Worm (Caenorhabditis elegans) whole organism, early embryonic: ENCODE measurements around the gene clec-171.
A peak's percentile ranks its signal among the peaks of the same experiment; 100 is the strongest.

Source experiments
- B0310.2 ChIP-seq: sonication (generic microtip); optimal IDR thresholded peaks from 2 replicates; lab custom pipeline; 2016; ENCODE audit warnings: mild to moderate bottlenecking, missing genetic modification characterization, missing compliant biosample characterization
- F13C5.2 ChIP-seq: sonication (generic microtip); optimal IDR thresholded peaks from 2 replicates; lab custom pipeline; 2017; ENCODE audit warnings: mild to moderate bottlenecking, missing genetic modification characterization, inconsistent platforms, missing compliant biosample characterization
- aly-1 ChIP-seq: sonication (generic microtip); optimal IDR thresholded peaks from 2 replicates; lab custom pipeline; 2016; ENCODE audit warnings: missing genetic modification characterization, missing compliant biosample characterization
- ama-1 ChIP-seq: fragments of 150-350 bp; optimal IDR thresholded peaks from 2 replicates; lab custom pipeline; 2014
- ceh-13 ChIP-seq: fragments of 200-800 bp; sonication (Bioruptor generic); optimal IDR thresholded peaks from 2 replicates; lab custom pipeline; 2018; ENCODE audit warnings: mild to moderate bottlenecking, missing genetic modification characterization, missing compliant biosample characterization
- ceh-36 ChIP-seq: sonication (generic microtip); optimal IDR thresholded peaks from 2 replicates; lab custom pipeline; 2016; ENCODE audit warnings: missing genetic modification characterization, inconsistent platforms, missing compliant biosample characterization
- ets-7 ChIP-seq: sonication (generic microtip); optimal IDR thresholded peaks from 2 replicates; lab custom pipeline; 2016; ENCODE audit warnings: missing genotype, missing genetic modification characterization, missing compliant biosample characterization
- flt-1 ChIP-seq: fragments of 200-800 bp; sonication (Bioruptor generic); IDR thresholded peaks from 2 replicates; pipeline ENCODE4 v1.3.6; 2022; ENCODE audit warnings: missing genetic modification characterization, missing compliant biosample characterization
- hmbx-1 ChIP-seq: sonication (generic microtip); optimal IDR thresholded peaks from 2 replicates; lab custom pipeline; 2016; ENCODE audit warnings: mild to moderate bottlenecking, missing genetic modification characterization, missing compliant biosample characterization
- hmg-4 ChIP-seq: fragments of 200-800 bp; sonication (Bioruptor generic); optimal IDR thresholded peaks from 2 replicates; lab custom pipeline; 2018; ENCODE audit warnings: mild to moderate bottlenecking, missing genetic modification characterization, missing compliant biosample characterization
- hnd-1 ChIP-seq: sonication (generic microtip); optimal IDR thresholded peaks from 2 replicates; lab custom pipeline; 2016; ENCODE audit warnings: missing genetic modification characterization, missing compliant biosample characterization
- pes-1 ChIP-seq: fragments of 200-800 bp; sonication (Bioruptor generic); IDR thresholded peaks from 2 replicates; pipeline ENCODE4 v1.3.6; 2022; ENCODE audit warnings: missing genetic modification reagents, missing genetic modification characterization, missing compliant biosample characterization
- scrt-1 ChIP-seq: fragments of 200-800 bp; sonication (Bioruptor generic); IDR thresholded peaks from 2 replicates; pipeline ENCODE4 v1.3.6; 2022; ENCODE audit warnings: missing genetic modification characterization, missing compliant biosample characterization
- sea-1 ChIP-seq: fragments of 200-800 bp; sonication (Bioruptor generic); conservative IDR thresholded peaks from 2 replicates; pipeline ENCODE4 v1.3.6; 2022; ENCODE audit warnings: missing genetic modification characterization, missing compliant biosample characterization
- tbx-11 ChIP-seq: fragments of 200-800 bp; sonication (Bioruptor generic); IDR thresholded peaks from 2 replicates; pipeline ENCODE4 v1.3.6; 2022; ENCODE audit warnings: missing genetic modification characterization, missing compliant biosample characterization
- tbx-37 ChIP-seq: fragments of 200-800 bp; sonication (Bioruptor generic); conservative IDR thresholded peaks from 2 replicates; pipeline ENCODE4 v1.3.6; 2022; ENCODE audit warnings: missing genetic modification reagents, missing genetic modification characterization, missing compliant biosample characterization
- tra-4 ChIP-seq: sonication (generic microtip); optimal IDR thresholded peaks from 2 replicates; lab custom pipeline; 2017; ENCODE audit warnings: missing genetic modification characterization, missing compliant biosample characterization

clec-171 gene

DNA sequence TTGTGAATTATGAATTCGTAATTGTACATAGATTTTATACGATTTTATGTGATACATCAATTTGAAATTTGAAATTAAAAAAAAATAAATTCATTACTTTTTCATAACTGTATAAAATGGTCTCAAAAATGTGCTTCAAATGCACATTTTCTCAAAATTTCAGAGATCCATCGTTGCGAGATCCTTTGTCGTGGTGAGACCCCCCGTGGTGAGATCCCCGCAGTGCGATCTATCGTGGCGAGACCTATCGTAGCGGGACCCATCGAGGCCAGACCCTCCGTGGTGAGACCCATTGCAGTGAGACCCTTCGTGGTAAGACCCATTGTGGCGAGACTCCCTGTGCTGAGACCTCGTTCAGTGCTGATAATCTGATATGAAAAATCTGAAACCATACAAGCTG lies 32.2 kb upstream of the clec-171 start:
- TF ChIP-seq ceh-13 (no peak), tbx-11 (no peak)

DNA sequence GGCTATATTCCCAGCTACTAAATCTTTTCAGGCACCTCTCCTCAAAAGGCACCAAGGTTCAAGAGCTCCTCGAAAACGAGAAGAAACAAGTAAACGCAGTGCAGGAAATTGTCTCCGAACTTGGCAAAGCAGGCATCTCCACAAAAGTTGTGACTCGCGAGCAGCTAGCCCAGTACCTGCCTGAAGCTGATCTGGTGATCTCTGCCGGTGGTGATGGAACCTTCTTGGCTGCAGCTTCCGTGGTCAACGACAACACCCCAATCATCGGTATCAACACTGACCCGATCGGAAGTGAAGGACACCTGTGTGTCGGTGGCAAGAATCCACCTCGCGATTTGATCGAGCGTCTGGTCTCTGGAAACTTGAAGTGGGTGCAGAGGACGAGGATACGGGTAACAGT lies 31.0 kb upstream of the clec-171 start:
- TF ChIP-seq sea-1 (GFP tag; lab: Robert Waterston, UW), result no peak
- TF ChIP-seq flt-1 (GFP tag; lab: Robert Waterston, UW), result no peak
- TF ChIP-seq F13C5.2 (tag; lab: Kevin White, UChicago), result no peak
- no peak for TF ChIP-seq hmg-4
- no peak for TF ChIP-seq ets-7 (tag; lab: Kevin White, UChicago)
- TF ChIP-seq aly-1 (tag; lab: Kevin White, UChicago), result no peak
- TF ChIP-seq hnd-1 (tag; lab: Kevin White, UChicago), result no peak
- TF ChIP-seq ama-1, result no peak
- no peak for TF ChIP-seq tbx-11

DNA sequence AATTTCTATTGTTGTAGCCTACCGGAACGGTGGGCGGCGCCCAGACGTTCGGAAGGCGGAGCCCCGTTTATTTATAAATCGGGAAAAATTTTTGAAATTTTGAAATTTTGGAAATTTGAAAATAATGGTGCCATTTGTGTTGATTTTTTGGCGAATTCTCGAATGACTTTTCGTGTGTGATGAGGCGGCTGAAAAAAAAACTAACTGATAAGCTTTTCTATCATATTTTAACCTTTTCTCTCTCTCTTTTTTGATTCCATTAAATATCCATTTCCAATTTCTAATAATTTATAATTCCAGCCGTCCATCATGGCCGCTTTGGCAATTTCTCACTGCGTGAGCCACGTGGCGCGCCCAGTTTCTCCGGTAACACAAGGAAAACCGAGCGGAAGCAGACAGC lies 29.6 kb upstream of the clec-171 start, which contains the start of gene nadk-1:
TSS of gene nadk-1 (plus strand) at position 301 of the 400 bp plus-strand sequence.
- TF ChIP-seq ama-1, result no peak
- TF ChIP-seq hmbx-1, result no peak
- TF ChIP-seq ets-7 (tag; lab: Kevin White, UChicago), result no peak
- no peak for TF ChIP-seq tbx-11
- no peak for TF ChIP-seq sea-1 (GFP tag; lab: Robert Waterston, UW)
- no peak for TF ChIP-seq B0310.2 (tag; lab: Kevin White, UChicago)
- no peak for TF ChIP-seq hmg-4

DNA sequence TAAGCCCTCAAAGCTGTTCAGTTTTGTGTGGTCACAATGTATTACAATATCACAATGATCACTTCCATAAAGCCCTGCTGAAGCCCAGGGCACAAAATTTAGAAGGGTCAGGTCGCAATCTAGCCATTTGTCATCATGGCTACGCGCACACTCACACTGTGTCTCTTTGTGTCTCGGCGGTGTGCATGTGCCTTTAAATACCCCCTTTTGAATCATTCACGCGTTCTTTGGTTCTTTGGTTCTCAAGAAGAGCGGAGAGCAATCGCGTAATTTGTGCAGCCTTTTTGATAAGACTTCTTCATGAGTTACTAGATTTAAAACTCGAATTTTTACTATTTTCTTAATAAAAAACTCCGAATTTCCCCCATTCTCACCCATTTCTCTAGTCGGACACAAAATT lies 27.8 kb upstream of the clec-171 start:
- TF ChIP-seq hmbx-1 (no peak), tra-4 (tag; lab: Kevin White, UChicago) (no peak), sea-1 (GFP tag; lab: Robert Waterston, UW) (no peak), B0310.2 (tag; lab: Kevin White, UChicago) (no peak), hmg-4 (no peak), tbx-37 (GFP tag; lab: Robert Waterston, UW) (no peak), aly-1 (tag; lab: Kevin White, UChicago) (no peak)

DNA sequence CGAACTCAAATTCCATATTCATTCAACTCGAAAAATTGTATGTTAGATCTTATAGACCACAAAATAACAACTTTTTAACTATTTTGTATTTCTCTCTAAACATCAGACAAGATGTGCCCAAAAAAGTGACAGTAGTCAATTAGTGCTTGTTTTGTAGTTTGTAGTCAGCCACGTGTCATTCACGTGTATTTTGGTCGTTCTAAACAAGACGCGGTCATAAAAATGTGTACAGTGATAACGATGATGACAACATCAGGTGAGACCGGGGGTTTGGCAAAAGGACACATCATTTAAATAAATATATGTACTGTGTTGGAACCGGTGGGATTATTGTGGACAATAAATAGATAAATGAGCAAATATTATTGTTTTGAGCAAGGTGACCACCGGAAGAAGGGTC lies 27.0 kb upstream of the clec-171 start:
- TF ChIP-seq F13C5.2 (tag; lab: Kevin White, UChicago) (no peak), ceh-13 (no peak), ets-7 (tag; lab: Kevin White, UChicago) (no peak), tbx-11 (no peak), sea-1 (GFP tag; lab: Robert Waterston, UW) (no peak), hmbx-1 (no peak), tbx-37 (GFP tag; lab: Robert Waterston, UW) (no peak), hnd-1 (tag; lab: Kevin White, UChicago) (no peak), B0310.2 (tag; lab: Kevin White, UChicago) (no peak), flt-1 (GFP tag; lab: Robert Waterston, UW) (no peak), tra-4 (tag; lab: Kevin White, UChicago) (no peak), aly-1 (tag; lab: Kevin White, UChicago) (no peak), scrt-1 (GFP tag; lab: Robert Waterston, UW) (no peak), ama-1 (no peak), ceh-36 (tag; lab: Kevin White, UChicago) (no peak), pes-1 (GFP tag; lab: Robert Waterston, UW) (no peak), hmg-4 (no peak)

DNA sequence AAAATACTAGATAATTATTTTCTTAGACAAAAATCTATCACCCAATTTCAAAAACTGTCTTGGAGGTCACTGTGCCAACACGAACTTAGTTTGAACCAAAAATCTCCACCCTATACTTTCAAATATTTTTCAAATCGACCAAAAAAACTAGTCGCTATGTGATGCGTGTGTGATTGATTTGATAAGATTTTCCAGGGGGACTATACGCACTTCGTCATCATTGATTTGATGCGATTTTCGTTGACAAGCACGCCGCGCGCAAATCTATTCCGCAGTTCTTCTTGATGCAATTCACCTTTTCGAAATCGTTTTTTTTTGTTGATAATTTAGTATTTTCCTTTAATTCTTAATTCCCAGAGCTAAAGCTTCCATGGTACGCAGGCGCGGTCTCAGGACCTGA lies 26.3 kb upstream of the clec-171 start:
- no peak for TF ChIP-seq pes-1 (GFP tag; lab: Robert Waterston, UW)
- no peak for TF ChIP-seq tbx-37 (GFP tag; lab: Robert Waterston, UW)
- no peak for TF ChIP-seq B0310.2 (tag; lab: Kevin White, UChicago)
- TF ChIP-seq hmg-4, result no peak
- TF ChIP-seq scrt-1 (GFP tag; lab: Robert Waterston, UW), result no peak
- no peak for TF ChIP-seq tbx-11
- no peak for TF ChIP-seq F13C5.2 (tag; lab: Kevin White, UChicago)
- TF ChIP-seq tra-4 (tag; lab: Kevin White, UChicago), result no peak
- no peak for TF ChIP-seq ets-7 (tag; lab: Kevin White, UChicago)
- no peak for TF ChIP-seq ceh-36 (tag; lab: Kevin White, UChicago)
- TF ChIP-seq ama-1, result no peak
- no peak for TF ChIP-seq flt-1 (GFP tag; lab: Robert Waterston, UW)
- TF ChIP-seq ceh-13, result no peak
- no peak for TF ChIP-seq sea-1 (GFP tag; lab: Robert Waterston, UW)
- no peak for TF ChIP-seq hnd-1 (tag; lab: Kevin White, UChicago)
- no peak for TF ChIP-seq aly-1 (tag; lab: Kevin White, UChicago)
- TF ChIP-seq hmbx-1, result no peak

ce11 chrIV:1452480-1452879 lies 25.3 kb upstream of the clec-171 start:
- no peak for TF ChIP-seq hnd-1 (tag; lab: Kevin White, UChicago)

- peak; percentile 24; the same call in 1 of the 2 replicates for TF ChIP-seq pes-1 (GFP tag; lab: Robert Waterston, UW)
These were observed 21.3 kb upstream of the clec-171 start for ce11 chrIV:1448528-1448927.

DNA sequence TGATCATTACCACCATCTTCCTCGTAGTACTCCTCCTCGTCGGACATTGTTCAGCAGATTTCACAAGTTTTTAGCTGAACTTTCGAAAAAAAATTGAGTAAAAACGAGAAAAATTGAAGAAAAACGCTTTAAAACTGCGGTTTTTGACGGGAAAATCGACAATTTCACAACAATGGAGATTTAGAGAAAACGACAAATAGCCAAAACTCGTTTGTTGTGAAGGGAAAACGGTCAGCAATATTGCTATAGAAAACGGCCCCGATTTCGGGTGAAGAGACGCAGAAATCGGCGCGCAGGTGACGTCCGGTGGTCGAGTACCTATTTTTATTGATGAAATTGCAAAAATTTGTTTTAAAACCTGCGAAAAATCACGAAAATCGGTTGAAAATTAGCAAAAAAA lies 18.7 kb upstream of the clec-171 start, which contains the start of gene clp-7:
TSS of gene clp-7 (minus strand) at position 47 of the 400 bp plus-strand sequence.
- TF ChIP-seq tbx-11 (no peak), scrt-1 (GFP tag; lab: Robert Waterston, UW) (no peak), aly-1 (tag; lab: Kevin White, UChicago) (no peak)
